Worm (Caenorhabditis elegans) whole organism, midembryonic: ENCODE data around the gene sel-7.

Experiments used
- cog-1 ChIP-seq: sonication (generic microtip); optimal IDR thresholded peaks from 2 replicates; lab custom pipeline; 2016; ENCODE audit warnings: missing genetic modification characterization, missing compliant biosample characterization
- klf-2 ChIP-seq: fragments of 200-800 bp; sonication (Bioruptor generic); conservative IDR thresholded peaks from 2 replicates; pipeline ENCODE4 v1.3.6; 2022; ENCODE audit warnings: missing genetic modification reagents, missing genetic modification characterization, missing compliant biosample characterization
- med-1 ChIP-seq: sonication (generic microtip); optimal IDR thresholded peaks from 2 replicates; lab custom pipeline; 2017; ENCODE audit warnings: missing genetic modification characterization, mild to moderate bottlenecking, missing compliant biosample characterization, antibody characterized with exemption, missing genetic modification reagents; ENCODE audit not compliant: insufficient read depth
- ztf-23 ChIP-seq: fragments of 200-800 bp; sonication (Bioruptor generic); IDR thresholded peaks from 2 replicates; pipeline ENCODE4 v1.3.6; 2022; ENCODE audit warnings: missing genetic modification reagents, missing genetic modification characterization, missing compliant biosample characterization
- ztf-29 ChIP-seq: fragments of 200-800 bp; sonication (Bioruptor generic); IDR thresholded peaks from 2 replicates; pipeline ENCODE4 v1.3.6; 2022; ENCODE audit warnings: missing genetic modification reagents, missing genetic modification characterization, missing compliant biosample characterization

DNA sequence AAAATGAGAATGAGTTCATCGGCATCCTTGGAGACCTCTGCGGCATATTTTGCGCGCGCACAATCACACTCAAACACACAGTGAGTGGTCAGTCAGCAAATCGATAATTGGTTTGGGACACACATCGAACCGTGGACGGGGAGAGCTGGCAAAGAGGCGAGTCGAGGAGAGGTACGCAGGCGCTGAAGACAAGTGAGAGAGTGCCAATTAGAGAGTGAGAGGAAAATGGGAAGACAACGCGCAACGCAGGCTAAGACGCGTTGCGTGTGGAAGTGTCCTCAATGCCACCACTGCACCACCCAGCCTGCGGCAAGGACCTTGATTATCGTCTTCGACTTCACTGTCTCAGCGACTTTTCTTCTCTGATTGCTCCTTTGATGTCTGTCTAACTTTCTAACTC, 43.1 kb downstream of the sel-7 start:
- TF ChIP-seq ztf-23 (GFP tag; lab: Robert Waterston, UW) (0 out of 2 replicates have a peak, but pooled peaks have one; percentile 17), ztf-29 (GFP tag; lab: Robert Waterston, UW) (no peak), med-1 (no peak), cog-1 (tag; lab: Kevin White, UChicago) (peak; percentile 24), klf-2 (no peak)
